Fruit fly (Drosophila melanogaster) whole organism, embryonic: ENCODE measurements around the gene CG32176.

Experiments used
- ATbp ChIP-seq: fragments of 200-800 bp; sonication (Bioruptor generic); optimal IDR thresholded peaks from 2 replicates; lab custom pipeline; 2017; ENCODE audit warnings: missing biosample characterization, mild to moderate bottlenecking, missing genetic modification characterization, missing genetic modification reagents
- Antp ChIP-seq: fragments of 200-800 bp; sonication (Bioruptor generic); optimal IDR thresholded peaks from 3 replicates; lab custom pipeline; 2016; ENCODE audit warnings: missing biosample characterization, missing genetic modification characterization
- CG10462 ChIP-seq: fragments of 200-800 bp; sonication (Bioruptor generic); optimal IDR thresholded peaks from 2 replicates; lab custom pipeline; 2016; ENCODE audit warnings: missing biosample characterization, missing genetic modification characterization
- CG10959 ChIP-seq: fragments of 200-800 bp; sonication (Bioruptor generic); IDR thresholded peaks from 2 replicates; pipeline ENCODE4 v1.3.6; 2022; ENCODE audit warnings: missing biosample characterization, missing genetic modification characterization
- CG11093 ChIP-seq: fragments of 200-800 bp; sonication (Bioruptor generic); IDR thresholded peaks from 3 replicates; pipeline ENCODE4 v1.3.6; 2022; ENCODE audit warnings: missing biosample characterization, missing genetic modification characterization
- CG11247 ChIP-seq: fragments of 200-800 bp; sonication (Bioruptor generic); IDR thresholded peaks from 2 replicates; pipeline ENCODE4 v1.3.6; 2022; ENCODE audit warnings: missing biosample characterization, missing genetic modification characterization
- CG12744 ChIP-seq: fragments of 200-800 bp; sonication (Bioruptor generic); optimal IDR thresholded peaks from 2 replicates; lab custom pipeline; 2016; ENCODE audit warnings: missing biosample characterization, missing genetic modification characterization
- CG14014 ChIP-seq: fragments of 200-800 bp; sonication (Bioruptor generic); IDR thresholded peaks from 2 replicates; pipeline ENCODE4 v1.3.6; 2022; ENCODE audit warnings: missing biosample characterization, missing genetic modification characterization
- CG14710 ChIP-seq: fragments of 200-800 bp; sonication (Bioruptor generic); optimal IDR thresholded peaks from 3 replicates; lab custom pipeline; 2019; ENCODE audit warnings: missing biosample characterization, mild to moderate bottlenecking, missing genetic modification characterization, moderate library complexity
- CG1647 ChIP-seq: fragments of 200-800 bp; sonication (Bioruptor generic); optimal IDR thresholded peaks from 3 replicates; lab custom pipeline; 2016; ENCODE audit warnings: missing biosample characterization, missing genetic modification characterization
- CG17186 ChIP-seq: fragments of 200-800 bp; sonication (Bioruptor generic); optimal IDR thresholded peaks from 3 replicates; lab custom pipeline; 2017; ENCODE audit warnings: missing biosample characterization, missing genetic modification reagents, missing genetic modification characterization
- CG17359 ChIP-seq: fragments of 200-800 bp; sonication (Bioruptor generic); optimal IDR thresholded peaks from 3 replicates; lab custom pipeline; 2018; ENCODE audit warnings: missing biosample characterization, mild to moderate bottlenecking, missing genetic modification characterization, moderate library complexity
- CG17361 ChIP-seq: fragments of 200-800 bp; sonication (Bioruptor generic); IDR thresholded peaks from 3 replicates; pipeline ENCODE4 v1.3.6; 2022; ENCODE audit warnings: missing biosample characterization, missing genetic modification characterization
- CG18262 ChIP-seq: fragments of 200-800 bp; optimal IDR thresholded peaks from 3 replicates; lab custom pipeline; 2019; ENCODE audit warnings: missing biosample characterization, mild to moderate bottlenecking, missing genetic modification characterization, moderate library complexity
- CG18599 ChIP-seq: fragments of 200-800 bp; sonication (Bioruptor generic); optimal IDR thresholded peaks from 3 replicates; lab custom pipeline; 2017; ENCODE audit warnings: missing biosample characterization, missing genetic modification characterization, mild to moderate bottlenecking, moderate library complexity, missing genetic modification reagents
- CG2712 ChIP-seq: fragments of 200-800 bp; optimal IDR thresholded peaks from 3 replicates; lab custom pipeline; 2019; ENCODE audit warnings: missing biosample characterization, mild to moderate bottlenecking, missing genetic modification characterization, moderate library complexity
- CG30020 ChIP-seq: fragments of 200-800 bp; optimal IDR thresholded peaks from 2 replicates; lab custom pipeline; 2019; ENCODE audit warnings: missing biosample characterization, mild to moderate bottlenecking, missing genetic modification characterization, moderate library complexity
- CG33557 ChIP-seq: fragments of 200-800 bp; sonication (Bioruptor generic); optimal IDR thresholded peaks from 2 replicates; lab custom pipeline; 2019; ENCODE audit warnings: missing biosample characterization, mild to moderate bottlenecking, missing genetic modification characterization, moderate library complexity
- CG8924 ChIP-seq: fragments of 200-800 bp; optimal IDR thresholded peaks from 3 replicates; lab custom pipeline; 2019; ENCODE audit warnings: missing biosample characterization, mild to moderate bottlenecking, missing genetic modification characterization, moderate library complexity
- CG8944 ChIP-seq: fragments of 200-800 bp; sonication (Bioruptor generic); optimal IDR thresholded peaks from 3 replicates; lab custom pipeline; 2016; ENCODE audit warnings: missing biosample characterization, missing genetic modification characterization
- Dip3 ChIP-seq: fragments of 200-800 bp; sonication (Bioruptor generic); optimal IDR thresholded peaks from 3 replicates; lab custom pipeline; 2016; ENCODE audit warnings: missing biosample characterization, missing genetic modification characterization
- HLH4C ChIP-seq: fragments of 200-800 bp; sonication (Bioruptor generic); IDR thresholded peaks from 3 replicates; pipeline ENCODE4 v1.3.6; 2022; ENCODE audit warnings: missing biosample characterization, missing genetic modification characterization; ENCODE audit not compliant: partially characterized antibody
- Hmx ChIP-seq: fragments of 200-800 bp; sonication (Bioruptor generic); optimal IDR thresholded peaks from 2 replicates; lab custom pipeline; 2016; ENCODE audit warnings: missing biosample characterization, missing genetic modification characterization
- MTF-1 ChIP-seq: fragments of 200-800 bp; sonication (Bioruptor generic); optimal IDR thresholded peaks from 2 replicates; lab custom pipeline; 2018; ENCODE audit warnings: missing biosample characterization, mild to moderate bottlenecking, missing genetic modification characterization, borderline replicate concordance
- Pdp1 ChIP-seq, 2 experiments: fragments of 200-800 bp; sonication (Bioruptor generic); optimal IDR thresholded peaks; 3 replicates each; lab custom pipeline; 2016; ENCODE audit warnings: missing biosample characterization in 2 of 2, missing genetic modification characterization in 2 of 2, mild to moderate bottlenecking in 1 of 2, moderate library complexity in 1 of 2
- Ravus ChIP-seq: fragments of 200-800 bp; sonication (Bioruptor generic); IDR thresholded peaks from 2 replicates; pipeline ENCODE4 v1.3.6; 2022; ENCODE audit warnings: missing biosample characterization, missing genetic modification characterization
- Side ChIP-seq: fragments of 200-800 bp; sonication (Bioruptor generic); optimal IDR thresholded peaks from 2 replicates; lab custom pipeline; 2016; ENCODE audit warnings: missing biosample characterization, missing genetic modification characterization
- Sox100B ChIP-seq: fragments of 200-800 bp; sonication (Bioruptor generic); optimal IDR thresholded peaks from 3 replicates; lab custom pipeline; 2018; ENCODE audit warnings: missing biosample characterization, mild to moderate bottlenecking, missing genetic modification characterization
- Sry-δ ChIP-seq: fragments of 200-800 bp; sonication (Bioruptor generic); optimal IDR thresholded peaks from 2 replicates; lab custom pipeline; 2016; ENCODE audit warnings: missing biosample characterization, missing genetic modification characterization
- Stat92E ChIP-seq, 3 experiments: fragments of >200 bp in 2 of 3; fragments of 200-800 bp in 1 of 3; sonication (Bioruptor generic) in 1 of 3; optimal IDR thresholded peaks; 2 replicates each; lab custom pipeline; 2017 to 2019; ENCODE audit warnings: missing biosample characterization in 3 of 3, missing genetic modification characterization in 3 of 3, mild to moderate bottlenecking in 1 of 3, moderate library complexity in 1 of 3
- TFAM ChIP-seq: fragments of 200-800 bp; sonication (Bioruptor generic); optimal IDR thresholded peaks from 2 replicates; lab custom pipeline; 2017; ENCODE audit warnings: missing biosample characterization, missing genetic modification characterization, inconsistent platforms
- Xrp1 ChIP-seq: fragments of 200-800 bp; sonication (Bioruptor generic); IDR thresholded peaks from 2 replicates; pipeline ENCODE4 v1.3.6; 2022; ENCODE audit warnings: missing biosample characterization, missing genetic modification characterization
- bigmax ChIP-seq: fragments of 200-800 bp; sonication (Bioruptor generic); optimal IDR thresholded peaks from 2 replicates; lab custom pipeline; 2018; ENCODE audit warnings: missing biosample characterization, mild to moderate bottlenecking, missing genetic modification characterization
- bowl ChIP-seq: fragments of 200-800 bp; sonication (Bioruptor generic); IDR thresholded peaks from 2 replicates; pipeline ENCODE4 v1.3.6; 2022; ENCODE audit warnings: missing biosample characterization, missing genetic modification characterization
- da ChIP-seq: fragments of 200-800 bp; sonication (Bioruptor generic); optimal IDR thresholded peaks from 2 replicates; lab custom pipeline; 2016; ENCODE audit warnings: missing biosample characterization, missing genetic modification characterization
- dmrt11E ChIP-seq: fragments of 200-800 bp; sonication (Bioruptor generic); optimal IDR thresholded peaks from 3 replicates; lab custom pipeline; 2018; ENCODE audit warnings: missing biosample characterization, mild to moderate bottlenecking, missing genetic modification characterization, moderate library complexity
- emc ChIP-seq: fragments of 200-800 bp; sonication (Bioruptor generic); optimal IDR thresholded peaks from 2 replicates; lab custom pipeline; 2016; ENCODE audit warnings: missing biosample characterization, missing genetic modification characterization
- fd96Cb ChIP-seq: fragments of 200-800 bp; sonication (Bioruptor generic); optimal IDR thresholded peaks from 2 replicates; lab custom pipeline; 2018; ENCODE audit warnings: missing biosample characterization, mild to moderate bottlenecking, missing genetic modification characterization, moderate library complexity
- ham ChIP-seq: fragments of 200-800 bp; sonication (Bioruptor generic); IDR thresholded peaks from 2 replicates; pipeline ENCODE4 v1.3.6; 2022; ENCODE audit warnings: missing biosample characterization, missing genetic modification characterization
- hb ChIP-seq: fragments of 200-800 bp; sonication (Bioruptor generic); IDR thresholded peaks from 3 replicates; pipeline ENCODE4 v1.3.6; 2022; ENCODE audit warnings: missing biosample characterization, missing genetic modification characterization; ENCODE audit not compliant: partially characterized antibody
- insv ChIP-seq, 2 experiments: fragments of 200-800 bp; sonication (Bioruptor generic); optimal IDR thresholded peaks; 3 replicates each; lab custom pipeline; 2016 to 2018; ENCODE audit warnings: missing biosample characterization in 2 of 2, missing genetic modification characterization in 2 of 2
- knrl ChIP-seq: fragments of 200-800 bp; sonication (Bioruptor generic); IDR thresholded peaks from 3 replicates; pipeline ENCODE4 v1.3.6; 2022; ENCODE audit warnings: missing biosample characterization, missing genetic modification characterization; ENCODE audit not compliant: partially characterized antibody
- lbe ChIP-seq: fragments of 200-800 bp; sonication (Bioruptor generic); optimal IDR thresholded peaks from 2 replicates; lab custom pipeline; 2016; ENCODE audit warnings: missing biosample characterization, mild to moderate bottlenecking, missing genetic modification characterization
- lmd ChIP-seq: fragments of 200-800 bp; sonication (Bioruptor generic); IDR thresholded peaks from 2 replicates; pipeline ENCODE4 v1.3.6; 2022; ENCODE audit warnings: missing biosample characterization, missing genetic modification characterization
- psq ChIP-seq: fragments of 200-800 bp; sonication (Bioruptor generic); optimal IDR thresholded peaks from 2 replicates; lab custom pipeline; 2017; ENCODE audit warnings: missing biosample characterization, missing genetic modification characterization
- seq ChIP-seq: fragments of 200-800 bp; sonication (Bioruptor generic); IDR thresholded peaks from 2 replicates; pipeline ENCODE4 v1.3.6; 2022; ENCODE audit warnings: missing biosample characterization, missing genetic modification characterization
- stwl ChIP-seq: fragments of 200-800 bp; sonication (Bioruptor generic); optimal IDR thresholded peaks from 3 replicates; lab custom pipeline; 2018; ENCODE audit warnings: missing biosample characterization, mild to moderate bottlenecking, missing genetic modification characterization, moderate library complexity
- wdn ChIP-seq: fragments of 200-800 bp; sonication (Bioruptor generic); IDR thresholded peaks from 2 replicates; pipeline ENCODE4 v1.3.6; 2022; ENCODE audit warnings: missing biosample characterization, missing genetic modification characterization
- zen ChIP-seq: fragments of 200-800 bp; sonication (Bioruptor generic); optimal IDR thresholded peaks from 3 replicates; lab custom pipeline; 2018; ENCODE audit warnings: missing biosample characterization, mild to moderate bottlenecking, missing genetic modification characterization, moderate library complexity
- zen2 ChIP-seq: fragments of 200-800 bp; sonication (Bioruptor generic); IDR thresholded peaks from 3 replicates; pipeline ENCODE4 v1.3.6; 2022; ENCODE audit warnings: missing biosample characterization, missing genetic modification characterization; ENCODE audit not compliant: partially characterized antibody

The CG32176 gene

DNA sequence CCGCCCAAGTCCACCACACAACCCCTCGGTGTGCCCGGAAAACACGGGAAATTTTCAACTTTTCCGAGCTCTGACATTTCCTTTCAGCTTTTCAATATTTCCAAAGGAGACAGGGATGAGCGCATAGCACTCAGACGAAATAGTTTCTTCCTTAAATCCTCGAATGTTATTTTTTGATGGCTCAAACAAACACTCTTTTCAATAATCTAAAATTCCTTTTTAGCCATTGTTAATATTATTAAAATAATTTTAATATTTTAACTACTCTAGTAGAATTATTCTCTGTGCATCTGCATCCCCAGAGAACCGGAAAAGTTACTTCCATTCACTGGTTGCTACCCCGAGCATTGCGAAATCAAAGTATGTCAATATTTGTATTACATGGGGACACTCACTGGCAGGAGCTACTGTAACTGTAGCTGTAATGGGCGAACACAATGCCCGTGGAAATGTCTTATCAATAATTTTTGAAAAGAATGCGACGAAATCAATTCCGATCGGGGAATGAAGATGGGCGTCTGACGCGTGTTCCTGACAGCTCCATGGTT, 24.1 kb downstream of the CG32176 start (continued):
- no peak for TF ChIP-seq hb (GFP tag; lab: Robert Waterston, UW)
- no peak for TF ChIP-seq da
- TF ChIP-seq CG18599 (GFP tag; lab: Kevin White, UChicago), result peak; percentile 54
- TF ChIP-seq CG8944 (GFP tag; lab: Kevin White, UChicago), result no peak
- TF ChIP-seq CG17361 (GFP tag; lab: Robert Waterston, UW), result peak; percentile 34; the same call in 1 of the 3 replicates
- peak; percentile 28 for TF ChIP-seq CG8924 (tag; lab: Kevin White, UChicago)
- no peak for TF ChIP-seq CG10462 (GFP tag; lab: Kevin White, UChicago)
- peak; percentile 30 for TF ChIP-seq CG17359 (tag; lab: Kevin White, UChicago)
- no peak for TF ChIP-seq Side (GFP tag; lab: Kevin White, UChicago)
- no peak for TF ChIP-seq MTF-1
- TF ChIP-seq HLH4C (GFP tag; lab: Robert Waterston, UW), result no peak
- no peak for TF ChIP-seq Ravus (GFP tag; lab: Robert Waterston, UW)
- TF ChIP-seq CG10959 (GFP tag; lab: Robert Waterston, UW), result no peak
- TF ChIP-seq Xrp1, result peak; percentile 62; the same call in 1 of the 2 replicates
- peak; percentile 42; the same call in 1 of the 2 replicates for TF ChIP-seq seq (GFP tag; lab: Robert Waterston, UW)
- peak; percentile 47 for TF ChIP-seq dmrt11E (tag; lab: Kevin White, UChicago)
- TF ChIP-seq CG11093 (GFP tag; lab: Robert Waterston, UW), result no peak
- TF ChIP-seq ham, result no peak
- no peak for TF ChIP-seq knrl (GFP tag; lab: Robert Waterston, UW)
- no peak for TF ChIP-seq CG17186 (GFP tag; lab: Kevin White, UChicago)
- peak; percentile 14 for TF ChIP-seq fd96Cb (tag; lab: Kevin White, UChicago)
- no peak for TF ChIP-seq Sry-δ (GFP tag; lab: Kevin White, UChicago)
- no peak for TF ChIP-seq CG11247 (GFP tag; lab: Robert Waterston, UW)
- TF ChIP-seq zen2 (GFP tag; lab: Robert Waterston, UW), result no peak
- no peak for TF ChIP-seq stwl
- no peak for TF ChIP-seq CG12744
- peak; percentile 51 for TF ChIP-seq CG18262 (tag; lab: Kevin White, UChicago)
- no peak for TF ChIP-seq CG30020 (tag; lab: Kevin White, UChicago)
- no peak for TF ChIP-seq Dip3
- peak; percentile 26 for TF ChIP-seq Sox100B
- no peak for TF ChIP-seq Pdp1 (GFP tag; optimal IDR thresholded peaks at IDR 0.05; lab: Kevin White, UChicago)
- TF ChIP-seq zen (tag; lab: Kevin White, UChicago), result no peak
- no peak for TF ChIP-seq wdn
- TF ChIP-seq insv (GFP tag; optimal IDR thresholded peaks at IDR 0.05; lab: Kevin White, UChicago), result no peak
- no peak for TF ChIP-seq lbe
- TF ChIP-seq psq (GFP tag; lab: Kevin White, UChicago), result no peak
- no peak for TF ChIP-seq CG14014 (GFP tag; lab: Robert Waterston, UW)
- TF ChIP-seq Stat92E (GFP tag; optimal IDR thresholded peaks at IDR 0.05; lab: Kevin White, UChicago), result no peak
- no peak for TF ChIP-seq TFAM
- TF ChIP-seq lmd (GFP tag; lab: Robert Waterston, UW), result no peak
- TF ChIP-seq bowl (GFP tag; lab: Robert Waterston, UW), result no peak
- TF ChIP-seq CG1647 (GFP tag; lab: Kevin White, UChicago), result no peak
- TF ChIP-seq CG33557 (GFP tag; lab: Kevin White, UChicago), result peak; percentile 9
- peak; percentile 51 for TF ChIP-seq CG2712 (tag; lab: Kevin White, UChicago)
- TF ChIP-seq ATbp, result peak; percentile 5
- peak; percentile 23 for TF ChIP-seq CG14710 (tag; lab: Kevin White, UChicago)
- TF ChIP-seq Antp (GFP tag; lab: Kevin White, UChicago), result no peak
- no peak for TF ChIP-seq Hmx (GFP tag; lab: Kevin White, UChicago)
- TF ChIP-seq bigmax, result no peak
- no peak for TF ChIP-seq emc (GFP tag; lab: Kevin White, UChicago)
